Fruit fly (Drosophila melanogaster): ENCODE data around the gene CG12155.

The CG12155 gene

dm6 chrX:7692740-7693064 is 35.9 kb upstream of the CG12155 start (continued):
- TF ChIP-seq chm (GFP tag; IDR thresholded peaks at IDR 0.05): peak; percentile 89
- TF ChIP-seq odd (GFP tag; optimal IDR thresholded peaks at IDR 0.05): no peak
- TF ChIP-seq nmo (GFP tag; optimal IDR thresholded peaks at IDR 0.05): peak; percentile 61
- peak; percentile 38 for TF ChIP-seq CG1233 (GFP tag; optimal IDR thresholded peaks at IDR 0.05)
- TF ChIP-seq Taf1 (GFP tag; IDR thresholded peaks at IDR 0.05): peak; percentile 73
- TF ChIP-seq CkIIα-i1 (GFP tag; IDR thresholded peaks at IDR 0.05): no peak
- TF ChIP-seq ERR (GFP tag; optimal IDR thresholded peaks at IDR 0.05): peak; percentile 62
- TF ChIP-seq CG6689 (GFP tag; IDR thresholded peaks at IDR 0.05): peak; percentile 80
- TF ChIP-seq CG4404 (GFP tag; IDR thresholded peaks at IDR 0.05): peak; percentile 48
- TF ChIP-seq CG43689 (GFP tag; IDR thresholded peaks at IDR 0.05): peak; percentile 46; the same call in 1 of the 2 replicates
- TF ChIP-seq Meics (GFP tag; optimal IDR thresholded peaks at IDR 0.05): peak; percentile 77
- no peak; the same call in 1 of the 2 replicates for TF ChIP-seq CG8765 (GFP tag; IDR thresholded peaks at IDR 0.05)
- peak; percentile 39 for TF ChIP-seq CG9727 (GFP tag; optimal IDR thresholded peaks at IDR 0.05)
- no peak for TF ChIP-seq Stat92E (GFP tag; optimal IDR thresholded peaks at IDR 0.05)
- TF ChIP-seq nerfin-1 (tag; optimal IDR thresholded peaks at IDR 0.05): no peak
- TF ChIP-seq fru (optimal IDR thresholded peaks at IDR 0.05): no peak
- 0 out of 2 replicates have a peak, but pooled peaks have one; percentile 44 for TF ChIP-seq CG10959 (GFP tag; IDR thresholded peaks at IDR 0.05)
- TF ChIP-seq kay (GFP tag; optimal IDR thresholded peaks at IDR 0.05): peak; percentile 29
- peak; percentile 70 for TF ChIP-seq esg (GFP tag; conservative IDR thresholded peaks at IDR 0.05)
- peak; percentile 63 for TF ChIP-seq Bteb2 (GFP tag; optimal IDR thresholded peaks at IDR 0.05)
- TF ChIP-seq CG10366 (GFP tag; IDR thresholded peaks at IDR 0.05): peak; percentile 73
- no peak for TF ChIP-seq sim (GFP tag; IDR thresholded peaks at IDR 0.05)
- no peak for TF ChIP-seq CG10543 (GFP tag; optimal IDR thresholded peaks at IDR 0.05)
- TF ChIP-seq lola (GFP tag; optimal IDR thresholded peaks at IDR 0.05): peak in 1 of 3 experiments; percentile 17
- peak; percentile 88 for TF ChIP-seq CHES-1-like (GFP tag; optimal IDR thresholded peaks at IDR 0.05)
- peak; percentile 63 for TF ChIP-seq Antp (GFP tag; optimal IDR thresholded peaks at IDR 0.05)
- TF ChIP-seq az2 (GFP tag; optimal IDR thresholded peaks at IDR 0.05): peak; percentile 54
- peak; percentile 62 for TF ChIP-seq Asciz (GFP tag; optimal IDR thresholded peaks at IDR 0.05)
- TF ChIP-seq sr (GFP tag; IDR thresholded peaks at IDR 0.05): peak; percentile 6; the same call in 1 of the 3 replicates
- peak; percentile 59 for TF ChIP-seq fd96Cb (tag; optimal IDR thresholded peaks at IDR 0.05)
- no peak for TF ChIP-seq Gsc (GFP tag; IDR thresholded peaks at IDR 0.05)
- peak; percentile 44; the same call in 1 of the 2 replicates for TF ChIP-seq cas (GFP tag; IDR thresholded peaks at IDR 0.05)
- TF ChIP-seq CG5245 (GFP tag; optimal IDR thresholded peaks at IDR 0.05): peak; percentile 19
- TF ChIP-seq CG7271 (tag; optimal IDR thresholded peaks at IDR 0.05): no peak
- TF ChIP-seq CG16813 (GFP tag; IDR thresholded peaks at IDR 0.05; ENCODE audit: partially characterized antibody): no peak
- no peak for TF ChIP-seq aop (GFP tag; IDR thresholded peaks at IDR 0.05)
- TF ChIP-seq ken (GFP tag; IDR thresholded peaks at IDR 0.05): peak; percentile 70; the same call in 2 of the 3 replicates
- peak; percentile 43; the same call in 1 of the 2 replicates for TF ChIP-seq CG10321 (GFP tag; IDR thresholded peaks at IDR 0.05)
- TF ChIP-seq CG11093 (GFP tag; IDR thresholded peaks at IDR 0.05): 0 out of 3 replicates have a peak, but pooled peaks have one; percentile 12
- TF ChIP-seq CrebB (tag; optimal IDR thresholded peaks at IDR 0.05): peak; percentile 34
- TF ChIP-seq Gug (GFP tag; IDR thresholded peaks at IDR 0.05): peak; percentile 65; the same call in 3 of the 4 replicates
- peak; percentile 76 for TF ChIP-seq unpg (GFP tag; optimal IDR thresholded peaks at IDR 0.05)
- TF ChIP-seq gt (GFP tag; IDR thresholded peaks at IDR 0.05): no peak
- peak; percentile 31 for TF ChIP-seq trem (tag; optimal IDR thresholded peaks at IDR 0.05)
- TF ChIP-seq TFAM (GFP tag; optimal IDR thresholded peaks at IDR 0.05): no peak
- TF ChIP-seq Hr39 (optimal IDR thresholded peaks at IDR 0.05): no peak
- TF ChIP-seq CG2129 (GFP tag; IDR thresholded peaks at IDR 0.05; ENCODE audit: partially characterized antibody): no peak
- TF ChIP-seq chif (GFP tag; optimal IDR thresholded peaks at IDR 0.05): peak; percentile 5 to 55
- TF ChIP-seq hth (optimal IDR thresholded peaks at IDR 0.05): no peak
- TF ChIP-seq pum (GFP tag; optimal IDR thresholded peaks at IDR 0.05): peak; percentile 56
- peak; percentile 57; the same call in 1 of the 2 replicates for TF ChIP-seq CG11085 (GFP tag; IDR thresholded peaks at IDR 0.05)

Data from whole organism, embryonic.